Worm (Caenorhabditis elegans) whole organism, L2 larva: ENCODE data around the gene ugt-36.

Experiments used
- C34F6.9 ChIP-seq: fragments of 150-350 bp; optimal IDR thresholded peaks from 2 replicates; lab custom pipeline; 2014; ENCODE audit warnings: missing biosample characterization, missing genetic modification characterization
- F13H6.1 ChIP-seq: sonication (generic microtip); optimal IDR thresholded peaks from 2 replicates; lab custom pipeline; 2016; ENCODE audit warnings: missing genetic modification characterization, missing compliant biosample characterization
- Y55F3AM.14 ChIP-seq: fragments of 200-800 bp; sonication (Bioruptor generic); optimal IDR thresholded peaks from 2 replicates; lab custom pipeline; 2018; ENCODE audit warnings: mild to moderate bottlenecking, missing genetic modification characterization, missing compliant biosample characterization
- alr-1 ChIP-seq: fragments of 150-350 bp; optimal IDR thresholded peaks from 2 replicates; lab custom pipeline; 2014; ENCODE audit warnings: missing biosample characterization, missing genetic modification characterization
- ama-1 ChIP-seq: fragments of 150-350 bp; optimal IDR thresholded peaks from 2 replicates; lab custom pipeline; 2018; ENCODE audit warnings: inconsistent platforms
- ceh-16 ChIP-seq: fragments of 150-350 bp; optimal IDR thresholded peaks from 2 replicates; lab custom pipeline; 2014; ENCODE audit warnings: missing biosample characterization, missing genetic modification characterization
- crh-2 ChIP-seq: sonication (generic microtip); optimal IDR thresholded peaks from 2 replicates; lab custom pipeline; 2017; ENCODE audit warnings: missing biosample characterization, missing genetic modification characterization
- dmd-4 ChIP-seq: sonication (generic microtip); optimal IDR thresholded peaks from 2 replicates; lab custom pipeline; 2017; ENCODE audit warnings: missing biosample characterization, missing genetic modification characterization
- elt-3 ChIP-seq: sonication (generic microtip); optimal IDR thresholded peaks from 2 replicates; lab custom pipeline; 2017; ENCODE audit warnings: missing biosample characterization, missing genetic modification characterization
- fos-1 ChIP-seq: fragments of 150-350 bp; optimal IDR thresholded peaks from 2 replicates; lab custom pipeline; 2014; ENCODE audit warnings: missing biosample characterization, missing genetic modification characterization
- gmeb-1 ChIP-seq: fragments of 150-350 bp; optimal IDR thresholded peaks from 2 replicates; lab custom pipeline; 2014; ENCODE audit warnings: missing biosample characterization, missing genetic modification characterization
- lin-11 ChIP-seq: fragments of 150-350 bp; sonication (generic microtip); optimal IDR thresholded peaks from 2 replicates; lab custom pipeline; 2014; ENCODE audit warnings: missing biosample characterization, missing genetic modification characterization, inconsistent platforms, mixed read lengths
- lin-13 ChIP-seq: fragments of 150-350 bp; optimal IDR thresholded peaks from 2 replicates; lab custom pipeline; 2014; ENCODE audit warnings: missing biosample characterization, missing genetic modification reagents, missing genetic modification characterization
- lin-39 ChIP-seq: fragments of 150-350 bp; optimal IDR thresholded peaks from 2 replicates; lab custom pipeline; 2014; ENCODE audit warnings: missing biosample characterization, missing genetic modification reagents, missing genetic modification characterization
- lsy-2 ChIP-seq, 2 experiments: fragments of 150-350 bp in 1 of 2; sonication (generic microtip) in 1 of 2; optimal IDR thresholded peaks; 2 replicates each; lab custom pipeline; 2014 to 2017; ENCODE audit warnings: missing biosample characterization in 2 of 2, missing genetic modification characterization in 2 of 2
- mbf-1 ChIP-seq: sonication (generic microtip); optimal IDR thresholded peaks from 2 replicates; lab custom pipeline; 2017; ENCODE audit warnings: missing biosample characterization, missing genetic modification characterization
- mdl-1 ChIP-seq, 2 experiments: fragments of 150-350 bp in 1 of 2; sonication (generic microtip) in 1 of 2; optimal IDR thresholded peaks; 2 replicates each; lab custom pipeline; 2017; ENCODE audit warnings: missing biosample characterization in 2 of 2, missing genetic modification characterization in 2 of 2
- nhr-10 ChIP-seq: sonication (generic microtip); optimal IDR thresholded peaks from 2 replicates; lab custom pipeline; 2017; ENCODE audit warnings: missing biosample characterization, missing genetic modification characterization
- nhr-11 ChIP-seq: fragments of 150-350 bp; optimal IDR thresholded peaks from 2 replicates; lab custom pipeline; 2014; ENCODE audit warnings: missing biosample characterization, missing genetic modification characterization
- nhr-12 ChIP-seq: fragments of 150-350 bp; optimal IDR thresholded peaks from 2 replicates; lab custom pipeline; 2014; ENCODE audit warnings: missing biosample characterization, missing genetic modification characterization
- nhr-129 ChIP-seq: fragments of 150-350 bp; optimal IDR thresholded peaks from 2 replicates; lab custom pipeline; 2014; ENCODE audit warnings: missing biosample characterization, missing genetic modification characterization
- nhr-23 ChIP-seq: fragments of 150-350 bp; optimal IDR thresholded peaks from 2 replicates; lab custom pipeline; 2014; ENCODE audit warnings: missing biosample characterization, missing genetic modification reagents, missing genetic modification characterization
- nhr-25 ChIP-seq: fragments of 150-350 bp; sonication (generic microtip); optimal IDR thresholded peaks from 3 replicates; lab custom pipeline; 2014; ENCODE audit warnings: missing biosample characterization, missing genetic modification characterization
- nhr-6 ChIP-seq: fragments of 150-350 bp; optimal IDR thresholded peaks from 2 replicates; lab custom pipeline; 2014; ENCODE audit warnings: missing biosample characterization, missing genetic modification characterization
- nhr-77 ChIP-seq: fragments of 150-350 bp; optimal IDR thresholded peaks from 2 replicates; lab custom pipeline; 2014; ENCODE audit warnings: missing biosample characterization, missing genetic modification characterization
- sma-3 ChIP-seq: sonication (generic microtip); optimal IDR thresholded peaks from 2 replicates; lab custom pipeline; 2016; ENCODE audit warnings: missing genetic modification reagents, missing genetic modification characterization, missing compliant biosample characterization
- sma-9 ChIP-seq, 2 experiments: fragments of 150-350 bp in 1 of 2; sonication (generic microtip) in 1 of 2; optimal IDR thresholded peaks; 2 replicates each; lab custom pipeline; 2014 to 2016; ENCODE audit warnings: missing genetic modification characterization in 2 of 2, mild to moderate bottlenecking in 1 of 2, missing biosample characterization in 1 of 2, missing compliant biosample characterization in 1 of 2, missing genetic modification reagents in 1 of 2, moderate library complexity in 1 of 2
- unc-55 ChIP-seq: fragments of 150-350 bp; sonication (generic microtip); optimal IDR thresholded peaks from 3 replicates; lab custom pipeline; 2014; ENCODE audit warnings: missing biosample characterization, missing genetic modification reagents, missing genetic modification characterization
- unc-62 ChIP-seq: fragments of 150-350 bp; optimal IDR thresholded peaks from 2 replicates; lab custom pipeline; 2014; ENCODE audit warnings: missing biosample characterization, missing genetic modification reagents, missing genetic modification characterization
- ztf-1 ChIP-seq: fragments of 200-800 bp; sonication (Bioruptor generic); conservative IDR thresholded peaks from 2 replicates; pipeline ENCODE4 v1.3.6; 2022; ENCODE audit warnings: missing genetic modification characterization, missing compliant biosample characterization
- ztf-11 ChIP-seq: sonication (generic microtip); optimal IDR thresholded peaks from 2 replicates; lab custom pipeline; 2017; ENCODE audit warnings: missing biosample characterization, missing genetic modification characterization
- ztf-4 ChIP-seq: fragments of 150-350 bp; optimal IDR thresholded peaks from 2 replicates; lab custom pipeline; 2014; ENCODE audit warnings: missing biosample characterization, missing genetic modification characterization

The ugt-36 gene

ce11 chrV:7175201-7175600 is 8.4 kb downstream of the ugt-36 start, which contains the start of gene lgc-39:
lgc-39 (plus strand) TSS chrV:7175501.
- TF ChIP-seq ztf-4 (tag; lab: Kevin White, UChicago) (no peak), ztf-11 (tag; lab: Kevin White, UChicago) (no peak), mbf-1 (tag; lab: Kevin White, UChicago) (no peak), gmeb-1 (tag; lab: Kevin White, UChicago) (no peak), ztf-1 (GFP tag; lab: Robert Waterston, UW) (no peak), mdl-1 (tag; optimal IDR thresholded peaks at IDR 0.05; lab: Kevin White, UChicago) (no peak)

ce11 chrV:7178843-7179242 is 12.0 kb downstream of the ugt-36 start, which contains the start of gene cpsf-2:
cpsf-2 (plus strand) TSS chrV:7179172.
- TF ChIP-seq lsy-2 (tag; optimal IDR thresholded peaks at IDR 0.05; lab: Kevin White, UChicago) (peak in 1 of 2 experiments; percentile 25), unc-55 (GFP tag; lab: Kevin White, UChicago) (peak; percentile 36), lin-11 (no peak), ama-1 (lab: Kevin White, UChicago) (no peak), nhr-12 (tag; lab: Kevin White, UChicago) (no peak), C34F6.9 (tag; lab: Kevin White, UChicago) (peak; percentile 28)

- TF ChIP-seq ztf-1 (GFP tag; lab: Robert Waterston, UW) (no peak), lin-39 (tag; lab: Kevin White, UChicago) (no peak), nhr-23 (tag; lab: Kevin White, UChicago) (no peak), ceh-16 (tag; lab: Kevin White, UChicago) (no peak), nhr-129 (tag; lab: Kevin White, UChicago) (no peak), alr-1 (no peak), lin-11 (no peak), nhr-25 (tag; lab: Kevin White, UChicago) (no peak), nhr-11 (tag; lab: Kevin White, UChicago) (no peak), Y55F3AM.14 (GFP tag; lab: Kevin White, UChicago) (no peak), sma-3 (GFP tag; lab: Kevin White, UChicago) (no peak), mbf-1 (tag; lab: Kevin White, UChicago) (no peak), F13H6.1 (tag; lab: Kevin White, UChicago) (no peak), nhr-10 (tag; lab: Kevin White, UChicago) (no peak), nhr-77 (no peak)
Measured at ce11 chrV:7184549-7184948, 17.7 kb downstream of the ugt-36 start, which contains the start of gene pitr-5. pitr-5 (plus strand) TSS chrV:7184849.

ce11 chrV:7186599-7186998 is 19.8 kb downstream of the ugt-36 start:
- TF ChIP-seq fos-1 (tag; lab: Kevin White, UChicago) (peak; percentile 81), sma-9 (GFP tag; optimal IDR thresholded peaks at IDR 0.05; lab: Kevin White, UChicago) (peak; percentile 10), sma-9 (tag; optimal IDR thresholded peaks at IDR 0.05; lab: Kevin White, UChicago) (no peak), nhr-10 (tag; lab: Kevin White, UChicago) (no peak), gmeb-1 (tag; lab: Kevin White, UChicago) (peak; percentile 43)

- TF ChIP-seq dmd-4 (tag; lab: Kevin White, UChicago) (no peak), ama-1 (lab: Kevin White, UChicago) (no peak), nhr-12 (tag; lab: Kevin White, UChicago) (no peak), ceh-16 (tag; lab: Kevin White, UChicago) (no peak), elt-3 (tag; lab: Kevin White, UChicago) (no peak), lin-13 (GFP tag; lab: Kevin White, UChicago) (no peak)
Measured at ce11 chrV:7187295-7187694, 20.5 kb downstream of the ugt-36 start.

ce11 chrV:7193562-7193961 is 26.8 kb downstream of the ugt-36 start, which contains the start of gene F09G2.8:
F09G2.8 (minus strand) TSS chrV:7193662.
- TF ChIP-seq ztf-1 (GFP tag; lab: Robert Waterston, UW) (no peak), lin-13 (GFP tag; lab: Kevin White, UChicago) (no peak), nhr-6 (tag; lab: Kevin White, UChicago) (no peak), crh-2 (tag; lab: Kevin White, UChicago) (no peak), unc-62 (GFP tag; lab: Kevin White, UChicago) (no peak), ztf-4 (tag; lab: Kevin White, UChicago) (no peak)
